Fruit fly (Drosophila melanogaster): ENCODE results near the gene Cdk12.

Gene Cdk12

dm6 chr3L:21501172-21501571 is 14.9 kb upstream of the Cdk12 start, which contains the start of gene Est-Q:
Est-Q (plus strand) TSS chr3L:21501421.
- TF ChIP-seq Sin3A (optimal IDR thresholded peaks at IDR 0.05) (no peak), insv (optimal IDR thresholded peaks at IDR 0.05) (no peak), psq (optimal IDR thresholded peaks at IDR 0.05) (no peak), h (optimal IDR thresholded peaks at IDR 0.05) (no peak), Myc (optimal IDR thresholded peaks at IDR 0.05) (no peak), ttk (optimal IDR thresholded peaks at IDR 0.05) (no peak)

- no peak for TF ChIP-seq psq (optimal IDR thresholded peaks at IDR 0.05)
- no peak for TF ChIP-seq Sin3A (optimal IDR thresholded peaks at IDR 0.05)
- TF ChIP-seq h (optimal IDR thresholded peaks at IDR 0.05), result no peak
- no peak for TF ChIP-seq Myc (optimal IDR thresholded peaks at IDR 0.05)
- TF ChIP-seq insv (optimal IDR thresholded peaks at IDR 0.05), result no peak
- no peak for TF ChIP-seq ttk (optimal IDR thresholded peaks at IDR 0.05)
These were observed 14.2 kb upstream of the Cdk12 start for dm6 chr3L:21501928-21502327.

DNA sequence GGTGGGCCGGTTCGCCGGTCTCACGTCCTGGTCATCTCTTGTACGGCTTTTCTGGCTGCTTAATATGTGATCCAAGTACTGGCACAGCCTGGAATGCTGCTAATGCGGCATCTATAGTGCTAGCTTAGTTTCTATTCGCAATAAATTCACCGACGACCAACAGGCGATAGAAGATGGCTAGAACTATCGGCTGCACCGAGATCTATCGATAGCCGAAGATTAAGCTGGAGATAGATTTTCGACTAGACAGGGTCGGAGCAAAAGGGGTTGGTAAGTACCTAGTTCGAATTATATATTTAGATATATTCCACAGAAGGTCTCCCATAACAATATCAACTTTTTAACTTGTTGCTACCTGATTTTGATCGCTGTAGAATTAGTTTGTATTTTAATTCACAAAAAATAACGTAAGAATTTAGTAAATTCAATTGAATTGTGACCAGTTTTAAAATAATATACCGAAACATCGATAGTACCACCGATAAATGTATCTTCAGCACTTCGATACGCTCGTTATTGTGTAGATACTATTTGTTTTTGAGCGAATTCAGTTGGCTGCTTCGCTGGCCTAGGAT is 8.7 kb upstream of the Cdk12 start, which contains the start of the genes Glg1 and M6:
Gene Glg1 (minus strand): TSS at position 185 of the 575 bp plus-strand sequence.
Gene M6 (plus strand): TSS at position 499 of the 575 bp plus-strand sequence.
- no peak for TF ChIP-seq insv (optimal IDR thresholded peaks at IDR 0.05)
- no peak for TF ChIP-seq Myc (optimal IDR thresholded peaks at IDR 0.05)
- TF ChIP-seq ttk (optimal IDR thresholded peaks at IDR 0.05), result no peak
- no peak for TF ChIP-seq h (optimal IDR thresholded peaks at IDR 0.05)
- no peak for TF ChIP-seq psq (optimal IDR thresholded peaks at IDR 0.05)
- no peak for TF ChIP-seq Sin3A (optimal IDR thresholded peaks at IDR 0.05)

dm6 chr3L:21507955-21508354 is 8.2 kb upstream of the Cdk12 start:
- TF ChIP-seq insv (optimal IDR thresholded peaks at IDR 0.05) (no peak), Sin3A (optimal IDR thresholded peaks at IDR 0.05) (no peak), h (optimal IDR thresholded peaks at IDR 0.05) (no peak), ttk (optimal IDR thresholded peaks at IDR 0.05) (no peak), Myc (optimal IDR thresholded peaks at IDR 0.05) (no peak), psq (optimal IDR thresholded peaks at IDR 0.05) (no peak)

DNA sequence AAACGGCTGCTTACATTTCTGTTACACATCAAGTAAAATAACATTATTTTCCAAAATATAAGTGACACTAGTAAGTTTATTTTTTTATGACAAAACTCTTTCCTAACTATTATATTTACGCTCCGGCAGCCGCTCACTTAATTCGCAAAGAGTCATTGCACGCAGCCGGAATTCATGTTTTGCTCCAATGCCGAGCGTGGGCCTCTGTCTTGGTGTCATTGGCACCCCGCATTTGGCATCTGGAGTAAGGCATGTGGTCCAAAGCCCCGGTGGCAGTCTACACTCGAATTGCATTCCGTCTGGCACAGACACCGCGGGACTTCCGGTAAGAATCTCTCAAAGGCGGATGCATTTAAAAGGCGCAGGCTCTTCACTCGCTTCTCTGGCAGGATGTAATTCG is 7.5 kb upstream of the Cdk12 start:
- TF ChIP-seq ttk (optimal IDR thresholded peaks at IDR 0.05) (no peak), psq (optimal IDR thresholded peaks at IDR 0.05) (no peak), h (optimal IDR thresholded peaks at IDR 0.05) (no peak), Sin3A (optimal IDR thresholded peaks at IDR 0.05) (no peak), insv (optimal IDR thresholded peaks at IDR 0.05) (no peak), Myc (optimal IDR thresholded peaks at IDR 0.05) (no peak)

dm6 chr3L:21509488-21510122 is 6.5 kb upstream of the Cdk12 start:
- no peak for TF ChIP-seq ttk (optimal IDR thresholded peaks at IDR 0.05)
- no peak for TF ChIP-seq Myc (optimal IDR thresholded peaks at IDR 0.05)
- no peak for TF ChIP-seq insv (optimal IDR thresholded peaks at IDR 0.05)
- no peak for TF ChIP-seq psq (optimal IDR thresholded peaks at IDR 0.05)
- no peak for TF ChIP-seq h (optimal IDR thresholded peaks at IDR 0.05)
- no peak for TF ChIP-seq Sin3A (optimal IDR thresholded peaks at IDR 0.05)

dm6 chr3L:21516716-21517266 is 685 bp downstream of the Cdk12 start:
- TF ChIP-seq psq (optimal IDR thresholded peaks at IDR 0.05), result no peak
- TF ChIP-seq ttk (optimal IDR thresholded peaks at IDR 0.05), result no peak
- TF ChIP-seq Myc (optimal IDR thresholded peaks at IDR 0.05), result no peak
- no peak for TF ChIP-seq h (optimal IDR thresholded peaks at IDR 0.05)
- no peak for TF ChIP-seq Sin3A (optimal IDR thresholded peaks at IDR 0.05)
- no peak for TF ChIP-seq insv (optimal IDR thresholded peaks at IDR 0.05)

- TF ChIP-seq psq (optimal IDR thresholded peaks at IDR 0.05), result no peak
- TF ChIP-seq Myc (optimal IDR thresholded peaks at IDR 0.05), result no peak
- no peak for TF ChIP-seq insv (optimal IDR thresholded peaks at IDR 0.05)
- TF ChIP-seq Sin3A (optimal IDR thresholded peaks at IDR 0.05), result no peak
- TF ChIP-seq ttk (optimal IDR thresholded peaks at IDR 0.05), result no peak
- TF ChIP-seq h (optimal IDR thresholded peaks at IDR 0.05), result no peak
These were observed 2.2 kb downstream of the Cdk12 start for dm6 chr3L:21518345-21518744.

DNA sequence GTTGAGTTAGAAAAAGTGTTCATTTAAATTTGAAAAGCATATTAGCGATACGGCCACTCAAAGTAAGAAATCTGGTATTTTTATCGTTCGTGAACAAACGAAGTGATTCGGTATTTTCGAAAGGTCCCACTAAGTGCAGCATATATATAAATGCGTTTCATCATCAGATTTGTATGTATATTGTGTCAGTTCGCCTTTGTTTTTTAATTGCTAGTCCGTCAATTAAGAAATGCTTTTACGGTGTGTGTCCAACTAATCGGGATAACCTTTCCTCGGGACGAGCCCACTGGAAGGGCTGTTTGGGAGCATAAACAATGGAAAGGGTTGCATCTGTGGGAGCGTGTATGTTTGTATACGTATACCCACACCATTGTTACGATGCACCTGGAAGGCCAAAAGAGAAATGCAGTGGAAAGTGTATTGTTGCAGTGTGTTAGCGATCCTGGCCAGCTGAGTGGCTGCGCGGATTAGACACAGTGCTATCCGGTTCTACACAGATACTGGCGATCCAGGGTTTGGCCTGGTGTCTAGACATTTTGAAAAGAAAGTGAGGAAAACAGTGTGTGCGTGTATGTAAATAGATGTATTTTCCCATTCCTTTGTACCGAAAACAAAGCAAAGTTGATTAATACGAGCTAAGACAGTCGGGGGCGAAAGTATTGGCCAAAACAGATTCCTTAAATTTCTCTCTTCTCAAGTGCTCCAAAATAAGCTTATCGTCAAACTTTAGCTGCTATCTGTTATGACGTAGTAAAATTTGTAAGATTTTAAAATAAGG is 7.1 kb downstream of the Cdk12 start, which contains the start of gene CG7611:
Gene CG7611 (plus strand): TSS at position 128 of the 778 bp plus-strand sequence.
- no peak for TF ChIP-seq Sin3A (optimal IDR thresholded peaks at IDR 0.05)
- no peak for TF ChIP-seq ttk (optimal IDR thresholded peaks at IDR 0.05)
- no peak for TF ChIP-seq h (optimal IDR thresholded peaks at IDR 0.05)
- TF ChIP-seq insv (optimal IDR thresholded peaks at IDR 0.05), result no peak
- no peak for TF ChIP-seq psq (optimal IDR thresholded peaks at IDR 0.05)
- TF ChIP-seq Myc (optimal IDR thresholded peaks at IDR 0.05), result no peak

- TF ChIP-seq insv (optimal IDR thresholded peaks at IDR 0.05) (no peak), psq (optimal IDR thresholded peaks at IDR 0.05) (no peak), ttk (optimal IDR thresholded peaks at IDR 0.05) (no peak), Sin3A (optimal IDR thresholded peaks at IDR 0.05) (no peak), h (optimal IDR thresholded peaks at IDR 0.05) (no peak), Myc (optimal IDR thresholded peaks at IDR 0.05) (no peak)
These were observed 8.2 kb downstream of the Cdk12 start for dm6 chr3L:21524071-21524889.

DNA sequence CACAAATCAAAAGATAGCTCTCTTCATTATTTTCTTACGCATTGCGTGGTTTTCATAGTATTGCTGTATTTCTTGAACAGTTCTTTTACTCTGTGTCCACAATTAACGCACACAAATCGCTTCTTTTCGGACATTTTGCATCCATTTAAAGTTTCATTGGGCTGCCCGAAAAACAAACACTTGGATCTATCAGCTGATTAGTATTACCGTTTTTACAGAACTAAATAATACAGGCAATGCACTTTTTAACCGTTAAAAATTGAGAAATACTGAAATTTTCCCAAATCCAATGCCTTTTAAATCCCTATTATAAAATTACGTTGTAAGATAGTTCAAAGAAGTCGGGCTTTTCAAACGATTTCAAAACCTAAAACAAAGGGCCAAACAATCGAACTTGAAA is 13.0 kb downstream of the Cdk12 start, which contains the start of gene Arv1:
Gene Arv1 (minus strand): TSS at position 226 of the 400 bp plus-strand sequence.
- TF ChIP-seq insv (optimal IDR thresholded peaks at IDR 0.05), result no peak
- no peak for TF ChIP-seq Sin3A (optimal IDR thresholded peaks at IDR 0.05)
- no peak for TF ChIP-seq h (optimal IDR thresholded peaks at IDR 0.05)
- no peak for TF ChIP-seq ttk (optimal IDR thresholded peaks at IDR 0.05)
- no peak for TF ChIP-seq psq (optimal IDR thresholded peaks at IDR 0.05)
- no peak for TF ChIP-seq Myc (optimal IDR thresholded peaks at IDR 0.05)
